Fruit fly (Drosophila melanogaster) whole organism, embryonic: ENCODE results near the gene tomb.
A peak's percentile ranks its signal among the peaks of the same experiment; 100 is the strongest.

ENCODE experiments used
- Atf6 ChIP-seq: fragments of 200-800 bp; sonication (Bioruptor generic); IDR thresholded peaks from 2 replicates; pipeline ENCODE4 v1.3.6; 2022; ENCODE audit warnings: missing biosample characterization, missing genetic modification characterization
- CG10147 ChIP-seq: fragments of 200-800 bp; sonication (Bioruptor generic); optimal IDR thresholded peaks from 2 replicates; lab custom pipeline; 2019; ENCODE audit warnings: missing biosample characterization, mild to moderate bottlenecking, missing genetic modification characterization, moderate library complexity
- CG10565 ChIP-seq: fragments of 200-800 bp; sonication (Bioruptor generic); optimal IDR thresholded peaks from 3 replicates; lab custom pipeline; 2016; ENCODE audit warnings: missing biosample characterization, mild to moderate bottlenecking, missing genetic modification characterization
- CG11456 ChIP-seq: fragments of 200-800 bp; sonication (Bioruptor generic); IDR thresholded peaks from 3 replicates; pipeline ENCODE4 v1.3.6; 2022; ENCODE audit warnings: missing biosample characterization, missing genetic modification characterization
- CG11560 ChIP-seq: fragments of 200-800 bp; sonication (Bioruptor generic); IDR thresholded peaks from 3 replicates; pipeline ENCODE4 v1.3.6; 2022; ENCODE audit warnings: missing biosample characterization, missing genetic modification characterization
- CG12155 ChIP-seq: fragments of 200-800 bp; sonication (Bioruptor generic); optimal IDR thresholded peaks from 3 replicates; lab custom pipeline; 2016; ENCODE audit warnings: missing biosample characterization, missing genetic modification characterization
- CG13894 ChIP-seq: fragments of 200-800 bp; sonication (Bioruptor generic); optimal IDR thresholded peaks from 3 replicates; lab custom pipeline; 2018; ENCODE audit warnings: missing biosample characterization, mild to moderate bottlenecking, missing genetic modification characterization, moderate library complexity
- CG1832 ChIP-seq: fragments of 200-800 bp; sonication (Bioruptor generic); optimal IDR thresholded peaks from 2 replicates; lab custom pipeline; 2017; ENCODE audit warnings: missing biosample characterization, mild to moderate bottlenecking, missing genetic modification characterization, inconsistent platforms
- CG2116 ChIP-seq: fragments of 200-800 bp; sonication (Bioruptor generic); optimal IDR thresholded peaks from 3 replicates; lab custom pipeline; 2018; ENCODE audit warnings: missing biosample characterization, mild to moderate bottlenecking, missing genetic modification characterization
- CG30431 ChIP-seq: fragments of 200-800 bp; sonication (Bioruptor generic); optimal IDR thresholded peaks from 2 replicates; lab custom pipeline; 2017; ENCODE audit warnings: missing biosample characterization, missing genetic modification characterization
- CG3065 ChIP-seq: fragments of 200-800 bp; sonication (Bioruptor generic); optimal IDR thresholded peaks from 2 replicates; lab custom pipeline; 2016; ENCODE audit warnings: missing biosample characterization, missing genetic modification characterization
- CG32772 ChIP-seq: fragments of 200-800 bp; sonication (Bioruptor generic); IDR thresholded peaks from 2 replicates; pipeline ENCODE4 v1.3.6; 2022; ENCODE audit warnings: missing biosample characterization, missing genetic modification characterization
- CG4730 ChIP-seq: fragments of 200-800 bp; sonication (Bioruptor generic); IDR thresholded peaks from 2 replicates; pipeline ENCODE4 v1.3.6; 2022; ENCODE audit warnings: missing biosample characterization, missing genetic modification characterization
- CG6654 ChIP-seq: fragments of 200-800 bp; sonication (Bioruptor generic); optimal IDR thresholded peaks from 2 replicates; lab custom pipeline; 2017; ENCODE audit warnings: missing biosample characterization, mild to moderate bottlenecking, missing genetic modification characterization
- CG7372 ChIP-seq: fragments of 200-800 bp; sonication (Bioruptor generic); IDR thresholded peaks from 2 replicates; pipeline ENCODE4 v1.3.6; 2022; ENCODE audit warnings: missing biosample characterization, missing genetic modification characterization
- CG8924 ChIP-seq: fragments of 200-800 bp; optimal IDR thresholded peaks from 3 replicates; lab custom pipeline; 2019; ENCODE audit warnings: missing biosample characterization, mild to moderate bottlenecking, missing genetic modification characterization, moderate library complexity
- CG8944 ChIP-seq: fragments of 200-800 bp; sonication (Bioruptor generic); optimal IDR thresholded peaks from 3 replicates; lab custom pipeline; 2016; ENCODE audit warnings: missing biosample characterization, missing genetic modification characterization
- D19A ChIP-seq: fragments of 200-800 bp; optimal IDR thresholded peaks from 3 replicates; lab custom pipeline; 2019; ENCODE audit warnings: missing biosample characterization, mild to moderate bottlenecking, missing genetic modification characterization, moderate library complexity
- Dbx ChIP-seq: fragments of 200-800 bp; sonication (Bioruptor generic); IDR thresholded peaks from 3 replicates; pipeline ENCODE4 v1.3.6; 2022; ENCODE audit warnings: missing biosample characterization, missing genetic modification characterization
- Deaf1 ChIP-seq: fragments of 200-800 bp; optimal IDR thresholded peaks from 3 replicates; lab custom pipeline; 2019; ENCODE audit warnings: missing biosample characterization, mild to moderate bottlenecking, missing genetic modification characterization, moderate library complexity
- Dek ChIP-seq: fragments of 200-800 bp; sonication (Bioruptor generic); optimal IDR thresholded peaks from 3 replicates; lab custom pipeline; 2019; ENCODE audit warnings: missing biosample characterization, mild to moderate bottlenecking, missing genetic modification characterization, moderate library complexity
- Dll ChIP-seq: fragments of 200-800 bp; sonication (Bioruptor generic); IDR thresholded peaks from 4 replicates; pipeline ENCODE4 v1.3.6; 2022; ENCODE audit warnings: missing biosample characterization, missing genetic modification characterization; ENCODE audit not compliant: partially characterized antibody
- Doc2 ChIP-seq: fragments of 200-800 bp; sonication (Bioruptor generic); IDR thresholded peaks from 2 replicates; pipeline ENCODE4 v1.3.6; 2022; ENCODE audit warnings: missing biosample characterization, missing genetic modification characterization
- E2f2 ChIP-seq: fragments of 200-800 bp; sonication (Bioruptor generic); IDR thresholded peaks from 2 replicates; pipeline ENCODE4 v1.3.6; 2022; ENCODE audit warnings: missing biosample characterization, missing genetic modification characterization
- ERR ChIP-seq: fragments of 200-800 bp; sonication (Bioruptor generic); optimal IDR thresholded peaks from 2 replicates; lab custom pipeline; 2016; ENCODE audit warnings: missing biosample characterization, missing genetic modification characterization
- Ets65A ChIP-seq: fragments of 200-800 bp; sonication (Bioruptor generic); peaks from one replicate; lab custom pipeline; 2016; ENCODE audit warnings: missing biosample characterization, missing genetic modification characterization
- HmgD ChIP-seq: fragments of 200-800 bp; sonication (Bioruptor generic); optimal IDR thresholded peaks from 3 replicates; lab custom pipeline; 2016; ENCODE audit warnings: missing biosample characterization, missing genetic modification characterization
- MESR4 ChIP-seq: fragments of 200-800 bp; sonication (Bioruptor generic); optimal IDR thresholded peaks from 2 replicates; lab custom pipeline; 2018; ENCODE audit warnings: missing biosample characterization, mild to moderate bottlenecking, missing genetic modification characterization, moderate library complexity
- Mad ChIP-seq: fragments of 200-800 bp; sonication (Bioruptor generic); optimal IDR thresholded peaks from 2 replicates; lab custom pipeline; 2016; ENCODE audit warnings: missing biosample characterization, missing genetic modification characterization
- Oaz ChIP-seq: fragments of 200-800 bp; sonication (Bioruptor generic); IDR thresholded peaks from 2 replicates; pipeline ENCODE4 v1.3.6; 2022; ENCODE audit warnings: missing biosample characterization, missing genetic modification characterization
- Poxn ChIP-seq: fragments of 200-800 bp; sonication (Bioruptor generic); IDR thresholded peaks from 2 replicates; pipeline ENCODE4 v1.3.6; 2022; ENCODE audit warnings: missing biosample characterization, missing genetic modification characterization
- Ptx1 ChIP-seq: fragments of 200-800 bp; sonication (Bioruptor generic); IDR thresholded peaks from 2 replicates; pipeline ENCODE4 v1.3.6; 2022; ENCODE audit warnings: missing biosample characterization, missing genetic modification characterization
- Stat92E ChIP-seq, 3 experiments: fragments of >200 bp in 2 of 3; fragments of 200-800 bp in 1 of 3; sonication (Bioruptor generic) in 1 of 3; optimal IDR thresholded peaks; 2 replicates each; lab custom pipeline; 2017 to 2019; ENCODE audit warnings: missing biosample characterization in 3 of 3, missing genetic modification characterization in 3 of 3, mild to moderate bottlenecking in 1 of 3, moderate library complexity in 1 of 3
- Taf1 ChIP-seq: fragments of 200-800 bp; sonication (Bioruptor generic); IDR thresholded peaks from 2 replicates; pipeline ENCODE4 v1.3.6; 2022; ENCODE audit warnings: missing biosample characterization, missing genetic modification characterization
- Xrp1 ChIP-seq: fragments of 200-800 bp; sonication (Bioruptor generic); IDR thresholded peaks from 2 replicates; pipeline ENCODE4 v1.3.6; 2022; ENCODE audit warnings: missing biosample characterization, missing genetic modification characterization
- ewg ChIP-seq: fragments of 200-800 bp; sonication (Bioruptor generic); optimal IDR thresholded peaks from 3 replicates; lab custom pipeline; 2017; ENCODE audit warnings: mild to moderate bottlenecking, missing biosample characterization, missing genetic modification reagents, missing genetic modification characterization
- fd96Cb ChIP-seq: fragments of 200-800 bp; sonication (Bioruptor generic); optimal IDR thresholded peaks from 2 replicates; lab custom pipeline; 2018; ENCODE audit warnings: missing biosample characterization, mild to moderate bottlenecking, missing genetic modification characterization, moderate library complexity
- fu2 ChIP-seq: fragments of 200-800 bp; sonication (Bioruptor generic); optimal IDR thresholded peaks from 2 replicates; lab custom pipeline; 2016; ENCODE audit warnings: missing biosample characterization, missing genetic modification characterization
- grn ChIP-seq: fragments of 200-800 bp; sonication (Bioruptor generic); optimal IDR thresholded peaks from 3 replicates; lab custom pipeline; 2017; ENCODE audit warnings: missing biosample characterization, missing genetic modification characterization
- ind ChIP-seq: fragments of 200-800 bp; sonication (Bioruptor generic); optimal IDR thresholded peaks from 3 replicates; lab custom pipeline; 2016; ENCODE audit warnings: missing biosample characterization, missing genetic modification characterization
- inv ChIP-seq: fragments of 200-800 bp; sonication (Bioruptor generic); IDR thresholded peaks from 2 replicates; pipeline ENCODE4 v1.3.6; 2022; ENCODE audit warnings: missing biosample characterization, missing genetic modification characterization; ENCODE audit not compliant: partially characterized antibody
- lab ChIP-seq: fragments of 200-800 bp; sonication (Bioruptor generic); optimal IDR thresholded peaks from 3 replicates; lab custom pipeline; 2017; ENCODE audit warnings: missing biosample characterization, missing genetic modification characterization, mild to moderate bottlenecking, moderate library complexity, missing genetic modification reagents
- mam ChIP-seq: fragments of 200-800 bp; sonication (Bioruptor generic); optimal IDR thresholded peaks from 3 replicates; lab custom pipeline; 2016; ENCODE audit warnings: missing biosample characterization, missing genetic modification characterization
- nerfin-2 ChIP-seq: fragments of 200-800 bp; sonication (Bioruptor generic); IDR thresholded peaks from 2 replicates; pipeline ENCODE4 v1.3.6; 2022; ENCODE audit warnings: missing biosample characterization, missing genetic modification characterization; ENCODE audit not compliant: partially characterized antibody
- psq ChIP-seq: fragments of 200-800 bp; sonication (Bioruptor generic); optimal IDR thresholded peaks from 2 replicates; lab custom pipeline; 2017; ENCODE audit warnings: missing biosample characterization, missing genetic modification characterization
- row ChIP-seq: fragments of 200-800 bp; sonication (Bioruptor generic); IDR thresholded peaks from 3 replicates; pipeline ENCODE4 v1.3.6; 2022; ENCODE audit warnings: missing biosample characterization, missing genetic modification characterization
- sc ChIP-seq, 3 experiments: fragments of >200 bp in 2 of 3; fragments of 200-800 bp in 1 of 3; sonication (Bioruptor generic) in 1 of 3; optimal IDR thresholded peaks; 2 replicates in 2 of 3; 3 replicates in 1 of 3; lab custom pipeline; 2017; ENCODE audit warnings: mild to moderate bottlenecking in 1 of 3, missing biosample characterization in 1 of 3, missing genetic modification characterization in 1 of 3, missing genetic modification reagents in 1 of 3
- tup ChIP-seq: fragments of 200-800 bp; sonication (Bioruptor generic); optimal IDR thresholded peaks from 2 replicates; lab custom pipeline; 2016; ENCODE audit warnings: missing biosample characterization, mild to moderate bottlenecking, missing genetic modification characterization, moderate library complexity
- vfl ChIP-seq: fragments of 200-800 bp; sonication (Bioruptor generic); optimal IDR thresholded peaks from 2 replicates; lab custom pipeline; 2016; ENCODE audit warnings: missing biosample characterization, missing genetic modification characterization
- vnd ChIP-seq: fragments of 200-800 bp; sonication (Bioruptor generic); IDR thresholded peaks from 3 replicates; pipeline ENCODE4 v1.3.6; 2022; ENCODE audit warnings: missing biosample characterization, missing genetic modification characterization; ENCODE audit not compliant: partially characterized antibody
- z ChIP-seq: fragments of 200-800 bp; sonication (Bioruptor generic); IDR thresholded peaks from 3 replicates; pipeline ENCODE4 v1.3.6; 2022; ENCODE audit warnings: missing biosample characterization, missing genetic modification characterization

tomb gene

dm6 chr2L:5569503-5569902 is 32.9 kb upstream of the tomb start (continued):
- TF ChIP-seq Deaf1 (tag; lab: Kevin White, UChicago) (no peak), fu2 (no peak), mam (GFP tag; lab: Kevin White, UChicago) (peak; percentile 14), CG8944 (GFP tag; lab: Kevin White, UChicago) (no peak), Oaz (GFP tag; lab: Robert Waterston, UW) (peak; percentile 33; the same call in 1 of the 2 replicates), Stat92E (GFP tag; optimal IDR thresholded peaks at IDR 0.05; lab: Kevin White, UChicago) (no peak), lab (GFP tag; lab: Kevin White, UChicago) (peak; percentile 72), Dbx (GFP tag; lab: Robert Waterston, UW) (no peak), CG2116 (GFP tag; lab: Kevin White, UChicago) (no peak), Taf1 (GFP tag; lab: Robert Waterston, UW) (0 out of 2 replicates have a peak, but pooled peaks have one; percentile 12), row (GFP tag; lab: Robert Waterston, UW) (peak; percentile 69), Ptx1 (GFP tag; lab: Robert Waterston, UW) (peak; percentile 54; the same call in 1 of the 2 replicates), ERR (GFP tag; lab: Kevin White, UChicago) (no peak), CG10147 (GFP tag; lab: Kevin White, UChicago) (no peak), CG30431 (GFP tag; lab: Kevin White, UChicago) (no peak), ewg (GFP tag; lab: Kevin White, UChicago) (no peak), grn (GFP tag; lab: Kevin White, UChicago) (no peak), CG1832 (GFP tag; lab: Kevin White, UChicago) (no peak), CG32772 (GFP tag; lab: Robert Waterston, UW) (peak; percentile 44), CG6654 (GFP tag; lab: Kevin White, UChicago) (no peak), D19A (tag; lab: Kevin White, UChicago) (peak; percentile 84), CG12155 (GFP tag; lab: Kevin White, UChicago) (no peak), inv (GFP tag; lab: Robert Waterston, UW) (no peak), tup (no peak), nerfin-2 (GFP tag; lab: Robert Waterston, UW) (no peak), Doc2 (GFP tag; lab: Robert Waterston, UW) (0 out of 2 replicates have a peak, but pooled peaks have one; percentile 13), z (GFP tag; lab: Robert Waterston, UW) (no peak), CG3065 (GFP tag; lab: Kevin White, UChicago) (no peak), Dll (GFP tag; lab: Robert Waterston, UW) (no peak), CG13894 (tag; lab: Kevin White, UChicago) (no peak), vnd (GFP tag; lab: Robert Waterston, UW) (no peak), Dek (tag; lab: Kevin White, UChicago) (peak; percentile 22), sc (optimal IDR thresholded peaks at IDR 0.05; lab: Kevin White, UChicago) (no peak), sc (GFP tag; optimal IDR thresholded peaks at IDR 0.05; lab: Kevin White, UChicago) (no peak), Mad (no peak), CG8924 (no peak), E2f2 (GFP tag; lab: Robert Waterston, UW) (peak; percentile 18; the same call in 1 of the 2 replicates), fd96Cb (tag; lab: Kevin White, UChicago) (peak; percentile 4), Ets65A (peak; percentile 93), psq (GFP tag; lab: Kevin White, UChicago) (no peak)

- TF ChIP-seq CG7372 (GFP tag; lab: Robert Waterston, UW) (no peak), Poxn (GFP tag; lab: Robert Waterston, UW) (no peak), MESR4 (GFP tag; lab: Kevin White, UChicago) (no peak), vfl (no peak), Xrp1 (peak; percentile 64), grn (GFP tag; lab: Kevin White, UChicago) (no peak), CG11560 (tag; lab: Robert Waterston, UW) (no peak), lab (GFP tag; lab: Kevin White, UChicago) (peak; percentile 27), CG11456 (GFP tag; lab: Robert Waterston, UW) (0 out of 3 replicates have a peak, but pooled peaks have one; percentile 43), ind (no peak), CG10565 (GFP tag; lab: Kevin White, UChicago) (no peak), HmgD (no peak), Ets65A (peak; percentile 12), Atf6 (GFP tag; lab: Robert Waterston, UW) (no peak; the same call in 1 of the 2 replicates), CG12155 (GFP tag; lab: Kevin White, UChicago) (no peak), CG4730 (no peak)
Measured at dm6 chr2L:5567103-5567502, 30.5 kb upstream of the tomb start.
